Worm (Caenorhabditis elegans): ENCODE data around the gene F56D5.2.

The F56D5.2 gene

DNA sequence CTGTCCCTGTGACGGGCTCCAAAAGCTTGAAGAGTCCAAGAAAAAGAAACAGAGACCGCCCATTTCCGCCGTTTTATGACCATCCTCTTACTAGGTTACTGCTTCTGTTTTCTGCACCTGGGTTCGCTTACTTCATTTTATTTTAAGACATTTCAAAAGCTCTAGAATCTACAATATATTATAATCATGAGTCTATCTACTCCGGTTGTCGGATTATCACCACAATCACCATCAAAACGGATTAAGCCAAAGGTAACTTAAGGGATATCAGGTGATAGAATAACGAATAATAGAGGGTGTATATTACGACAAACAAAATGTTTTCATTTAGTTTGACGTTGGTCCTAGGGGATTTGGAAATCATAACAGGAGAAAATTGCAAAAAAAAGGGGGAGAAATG is 33.9 kb upstream of the F56D5.2 start:
- no peak for TF ChIP-seq ama-1 (optimal IDR thresholded peaks at IDR 0.05)
- TF ChIP-seq Y22D7AL.16 (tag; optimal IDR thresholded peaks at IDR 0.05), result no peak
- no peak for TF ChIP-seq elt-4 (tag; optimal IDR thresholded peaks at IDR 0.05)
- TF ChIP-seq pros-1 (tag; optimal IDR thresholded peaks at IDR 0.05), result no peak
- TF ChIP-seq sox-4 (tag; optimal IDR thresholded peaks at IDR 0.05), result no peak
- no peak for TF ChIP-seq madf-2 (tag; optimal IDR thresholded peaks at IDR 0.05)
- no peak for TF ChIP-seq ceh-14 (tag; optimal IDR thresholded peaks at IDR 0.05)
- no peak for TF ChIP-seq F13H6.1 (tag; optimal IDR thresholded peaks at IDR 0.05)
- no peak for TF ChIP-seq dve-1 (tag; optimal IDR thresholded peaks at IDR 0.05)
- no peak for TF ChIP-seq hlh-8 (tag; optimal IDR thresholded peaks at IDR 0.05)
- no peak for TF ChIP-seq lim-6 (tag; optimal IDR thresholded peaks at IDR 0.05)
- no peak for TF ChIP-seq C08G9.2 (tag; optimal IDR thresholded peaks at IDR 0.05)
- TF ChIP-seq ceh-19 (GFP tag; optimal IDR thresholded peaks at IDR 0.05), result no peak

- no peak for TF ChIP-seq fax-1 (tag; optimal IDR thresholded peaks at IDR 0.05)
- TF ChIP-seq eyg-1 (tag; optimal IDR thresholded peaks at IDR 0.05), result no peak
- TF ChIP-seq C08G9.2 (tag; optimal IDR thresholded peaks at IDR 0.05), result no peak
- no peak for TF ChIP-seq pha-2 (tag; optimal IDR thresholded peaks at IDR 0.05)
- TF ChIP-seq pros-1 (tag; optimal IDR thresholded peaks at IDR 0.05), result no peak
- TF ChIP-seq ceh-9 (tag; optimal IDR thresholded peaks at IDR 0.05), result no peak
Measured at ce11 chrIV:9427959-9428358, 29.5 kb upstream of the F56D5.2 start, which contains the start of gene F59B8.1. Gene F59B8.1 (plus strand): TSS chrIV:9428259.

DNA sequence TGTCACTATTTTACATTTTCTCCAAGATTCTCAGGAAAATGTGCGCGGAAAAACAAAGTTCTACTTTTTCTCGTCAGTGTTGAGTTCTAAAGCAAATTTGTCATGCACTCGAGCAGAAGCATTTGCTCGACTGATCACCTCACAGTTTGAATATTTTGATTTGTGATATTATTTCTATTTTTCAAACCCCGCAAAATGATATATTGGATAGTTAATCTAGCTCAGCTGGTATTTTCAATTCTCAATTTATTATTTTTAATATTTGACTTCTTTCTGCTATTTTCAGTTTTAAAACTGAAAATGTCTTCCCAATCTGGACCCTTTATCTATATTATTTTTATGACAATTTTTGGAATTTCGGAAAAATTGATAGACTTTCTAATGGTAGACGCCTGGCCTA is 24.7 kb upstream of the F56D5.2 start, which contains the start of gene srxa-2:
Gene srxa-2 (plus strand): TSS at position 301 of the 400 bp plus-strand sequence.
- TF ChIP-seq pax-1 (tag; optimal IDR thresholded peaks at IDR 0.05), result no peak
- no peak for TF ChIP-seq zip-5 (tag; optimal IDR thresholded peaks at IDR 0.05)
- TF ChIP-seq unc-3 (GFP tag; conservative IDR thresholded peaks at IDR 0.05), result no peak
- no peak for TF ChIP-seq unc-3 (tag; optimal IDR thresholded peaks at IDR 0.05)
- TF ChIP-seq dve-1 (tag; optimal IDR thresholded peaks at IDR 0.05), result no peak
- TF ChIP-seq unc-55 (GFP tag; optimal IDR thresholded peaks at IDR 0.05), result no peak
- TF ChIP-seq ceh-34 (tag; optimal IDR thresholded peaks at IDR 0.05), result no peak
- TF ChIP-seq mec-3 (tag; optimal IDR thresholded peaks at IDR 0.05; ENCODE audit: borderline replicate concordance), result no peak
- TF ChIP-seq tbx-7 (tag; optimal IDR thresholded peaks at IDR 0.05), result no peak
- TF ChIP-seq unc-86 (tag; optimal IDR thresholded peaks at IDR 0.05), result no peak
- no peak for TF ChIP-seq ceh-18 (tag; optimal IDR thresholded peaks at IDR 0.05)

DNA sequence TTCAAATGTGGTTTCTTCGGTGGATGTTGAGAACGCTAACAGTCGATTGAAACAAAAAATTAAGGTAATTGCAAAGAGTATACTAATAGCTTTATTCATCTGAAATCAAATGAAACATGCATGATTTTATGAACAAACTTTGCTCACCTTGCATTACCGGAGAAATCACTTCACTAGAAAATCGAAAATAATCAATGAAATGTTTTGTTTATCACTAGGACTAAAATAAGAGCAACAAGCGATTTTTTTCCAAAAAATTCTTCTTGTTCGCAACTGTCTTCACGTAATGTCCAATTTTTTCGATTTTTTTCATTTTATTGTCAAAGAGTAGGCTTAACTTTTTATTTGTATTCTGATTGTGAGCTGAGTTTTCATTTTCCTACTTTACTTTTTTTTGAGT is 24.0 kb upstream of the F56D5.2 start, which contains the start of gene F56D5.9:
Gene F56D5.9 (minus strand): TSS at position 101 of the 400 bp plus-strand sequence.
- TF ChIP-seq gmeb-2 (tag; optimal IDR thresholded peaks at IDR 0.05) (no peak), unc-42 (tag; optimal IDR thresholded peaks at IDR 0.05) (no peak), hlh-8 (tag; optimal IDR thresholded peaks at IDR 0.05) (no peak), pha-4 (tag; optimal IDR thresholded peaks at IDR 0.05) (no peak), pha-2 (tag; optimal IDR thresholded peaks at IDR 0.05) (no peak), nhr-11 (tag; optimal IDR thresholded peaks at IDR 0.05) (no peak), tbx-7 (tag; optimal IDR thresholded peaks at IDR 0.05) (no peak), hlh-30 (tag; optimal IDR thresholded peaks at IDR 0.05; ENCODE audit: insufficient read depth) (no peak)

DNA sequence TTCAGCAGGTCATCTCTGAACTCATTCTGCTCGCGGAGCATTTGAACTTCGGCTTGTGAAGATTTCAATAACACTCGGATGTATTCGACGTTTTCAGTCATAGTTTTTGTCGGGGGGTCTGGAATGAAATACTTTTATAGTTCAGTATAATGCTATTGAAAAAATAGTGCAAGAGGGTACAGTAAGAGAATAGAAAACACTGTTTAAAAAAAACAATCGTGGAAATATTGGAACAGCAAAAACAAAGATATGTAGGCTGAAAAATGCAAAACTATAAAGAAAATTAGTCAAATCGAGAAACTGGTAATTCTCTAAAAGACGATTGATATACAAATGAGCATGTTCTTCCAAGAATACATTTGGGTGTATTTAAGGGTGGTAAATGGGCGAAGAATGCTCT is 9.6 kb upstream of the F56D5.2 start, which contains the start of gene F56D5.5:
Gene F56D5.5 (minus strand): TSS at position 101 of the 400 bp plus-strand sequence.
- no peak for TF ChIP-seq pha-4 (tag; optimal IDR thresholded peaks at IDR 0.05)
- no peak for TF ChIP-seq ceh-48 (tag; optimal IDR thresholded peaks at IDR 0.05)
- no peak for TF ChIP-seq ceh-45 (GFP tag; IDR thresholded peaks at IDR 0.05)
- TF ChIP-seq tbx-2 (tag; optimal IDR thresholded peaks at IDR 0.05), result no peak
- no peak for TF ChIP-seq hlh-8 (tag; optimal IDR thresholded peaks at IDR 0.05)
- TF ChIP-seq ceh-30 (tag; optimal IDR thresholded peaks at IDR 0.05), result no peak
- no peak for TF ChIP-seq madf-2 (tag; optimal IDR thresholded peaks at IDR 0.05)
- TF ChIP-seq ceh-22 (tag; optimal IDR thresholded peaks at IDR 0.05), result no peak
- no peak for TF ChIP-seq pat-9 (tag; optimal IDR thresholded peaks at IDR 0.05)
- no peak for TF ChIP-seq sdc-2 (tag; optimal IDR thresholded peaks at IDR 0.05)
- TF ChIP-seq unc-42 (tag; optimal IDR thresholded peaks at IDR 0.05), result no peak
- no peak for TF ChIP-seq ets-4 (tag; optimal IDR thresholded peaks at IDR 0.05)
- TF ChIP-seq hlh-30 (tag; optimal IDR thresholded peaks at IDR 0.05; ENCODE audit: insufficient read depth), result no peak
- no peak for TF ChIP-seq npax-4 (tag; optimal IDR thresholded peaks at IDR 0.05)
- no peak for TF ChIP-seq C38D4.7 (GFP tag; optimal IDR thresholded peaks at IDR 0.05)
- no peak for TF ChIP-seq unc-86 (tag; optimal IDR thresholded peaks at IDR 0.05)
- TF ChIP-seq elt-2 (tag; optimal IDR thresholded peaks at IDR 0.05), result no peak
